Fruit fly (Drosophila melanogaster) whole organism, prepupa: ENCODE measurements around the gene mask.
A peak's percentile ranks its signal among the peaks of the same experiment; 100 is the strongest.

ENCODE experiments used
- CG16779 ChIP-seq: fragments of 200-800 bp; sonication (Bioruptor generic); optimal IDR thresholded peaks from 3 replicates; lab custom pipeline; 2017; ENCODE audit warnings: missing biosample characterization, mild to moderate bottlenecking, missing genetic modification characterization
- CG6854 ChIP-seq: fragments of 200-800 bp; sonication (Bioruptor generic); optimal IDR thresholded peaks from 2 replicates; lab custom pipeline; 2017; ENCODE audit warnings: missing biosample characterization, mild to moderate bottlenecking, missing genetic modification characterization
- CG7368 ChIP-seq: fragments of 200-800 bp; sonication (Bioruptor generic); optimal IDR thresholded peaks from 3 replicates; lab custom pipeline; 2016; ENCODE audit warnings: missing biosample characterization, missing genetic modification characterization
- CG8319 ChIP-seq: fragments of 200-800 bp; sonication (Bioruptor generic); optimal IDR thresholded peaks from 3 replicates; lab custom pipeline; 2016; ENCODE audit warnings: missing biosample characterization, missing genetic modification characterization
- CG9139 ChIP-seq: fragments of 200-800 bp; sonication (Bioruptor generic); optimal IDR thresholded peaks from 3 replicates; lab custom pipeline; 2017; ENCODE audit warnings: missing biosample characterization, mild to moderate bottlenecking, missing genetic modification characterization
- Hr4 ChIP-seq: fragments of 200-800 bp; sonication (Bioruptor generic); optimal IDR thresholded peaks from 3 replicates; lab custom pipeline; 2016; ENCODE audit warnings: missing biosample characterization, missing genetic modification characterization
- Lpt ChIP-seq: fragments of 200-800 bp; sonication (Bioruptor generic); optimal IDR thresholded peaks from 3 replicates; lab custom pipeline; 2016; ENCODE audit warnings: missing biosample characterization, missing genetic modification characterization
- OdsH ChIP-seq: fragments of 200-800 bp; sonication (Bioruptor generic); optimal IDR thresholded peaks from 3 replicates; lab custom pipeline; 2016; ENCODE audit warnings: missing biosample characterization, missing genetic modification characterization
- Sox15 ChIP-seq: fragments of 200-800 bp; sonication (Bioruptor generic); optimal IDR thresholded peaks from 3 replicates; lab custom pipeline; 2016; ENCODE audit warnings: missing biosample characterization, missing genetic modification characterization
- dac ChIP-seq: fragments of 200-800 bp; sonication (Bioruptor generic); optimal IDR thresholded peaks from 2 replicates; lab custom pipeline; 2017; ENCODE audit warnings: missing biosample characterization, mild to moderate bottlenecking, missing genetic modification characterization
- fd59A ChIP-seq: fragments of 200-800 bp; sonication (Bioruptor generic); optimal IDR thresholded peaks from 2 replicates; lab custom pipeline; 2017; ENCODE audit warnings: missing biosample characterization, mild to moderate bottlenecking, missing genetic modification characterization, missing genetic modification reagents
- lz ChIP-seq: fragments of 200-800 bp; sonication (Bioruptor generic); optimal IDR thresholded peaks from 3 replicates; lab custom pipeline; 2016; ENCODE audit warnings: missing biosample characterization, missing genetic modification characterization
- net ChIP-seq: fragments of 200-800 bp; sonication (Bioruptor generic); optimal IDR thresholded peaks from 3 replicates; lab custom pipeline; 2016; ENCODE audit warnings: missing biosample characterization, missing genetic modification characterization
- svp ChIP-seq: fragments of 200-800 bp; sonication (Bioruptor generic); peaks from one replicate; lab custom pipeline; 2016; ENCODE audit warnings: missing biosample characterization, missing genetic modification characterization

DNA sequence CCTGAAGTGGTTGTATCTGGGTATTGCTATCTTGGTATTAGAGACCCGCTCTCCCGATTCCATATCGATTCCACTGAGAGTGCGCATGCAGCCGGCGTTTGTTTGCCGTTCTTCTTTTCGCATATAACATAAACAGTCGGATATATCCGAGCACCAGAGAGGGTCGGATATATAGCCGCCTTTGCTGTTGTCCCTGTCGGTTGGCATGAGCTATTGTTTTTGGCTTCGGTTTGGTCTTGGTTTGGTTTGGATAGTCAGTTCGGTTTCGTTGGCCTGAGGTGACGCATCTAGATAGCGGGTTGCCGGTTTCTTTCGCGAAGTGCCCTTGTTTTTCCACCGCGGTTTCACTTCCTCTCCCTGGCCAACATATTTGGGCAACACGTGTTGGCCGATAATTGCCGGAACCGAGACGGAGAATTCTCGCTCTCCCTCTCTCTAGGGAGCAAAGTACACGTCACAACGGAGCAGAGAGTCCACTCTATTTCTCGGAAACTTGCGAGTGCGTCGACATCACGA is 42.5 kb downstream of the mask start, which contains the start of gene Orct2:
- no peak for TF ChIP-seq Sox15
- no peak for TF ChIP-seq dac (GFP tag; lab: Kevin White, UChicago)
- no peak for TF ChIP-seq CG8319 (GFP tag; lab: Kevin White, UChicago)
- peak; percentile 31 for TF ChIP-seq CG7368 (GFP tag; lab: Kevin White, UChicago)
- TF ChIP-seq CG6854 (GFP tag; lab: Kevin White, UChicago) = peak; percentile 52
- TF ChIP-seq CG9139 (GFP tag; lab: Kevin White, UChicago) = peak; percentile 4
- TF ChIP-seq svp (GFP tag; lab: Kevin White, UChicago) = peak; percentile 42
- peak; percentile 34 for TF ChIP-seq Lpt (GFP tag; lab: Kevin White, UChicago)
- no peak for TF ChIP-seq OdsH (GFP tag; lab: Kevin White, UChicago)
- TF ChIP-seq lz (GFP tag; lab: Kevin White, UChicago) = no peak
- TF ChIP-seq Hr4 (GFP tag; lab: Kevin White, UChicago) = no peak
- peak; percentile 47 for TF ChIP-seq CG16779 (tag; lab: Kevin White, UChicago)
- TF ChIP-seq net (GFP tag; lab: Kevin White, UChicago) = peak; percentile 8
- TF ChIP-seq fd59A (GFP tag; lab: Kevin White, UChicago) = no peak
